Worm (Caenorhabditis elegans): ENCODE results near the gene C45H4.13.

DNA sequence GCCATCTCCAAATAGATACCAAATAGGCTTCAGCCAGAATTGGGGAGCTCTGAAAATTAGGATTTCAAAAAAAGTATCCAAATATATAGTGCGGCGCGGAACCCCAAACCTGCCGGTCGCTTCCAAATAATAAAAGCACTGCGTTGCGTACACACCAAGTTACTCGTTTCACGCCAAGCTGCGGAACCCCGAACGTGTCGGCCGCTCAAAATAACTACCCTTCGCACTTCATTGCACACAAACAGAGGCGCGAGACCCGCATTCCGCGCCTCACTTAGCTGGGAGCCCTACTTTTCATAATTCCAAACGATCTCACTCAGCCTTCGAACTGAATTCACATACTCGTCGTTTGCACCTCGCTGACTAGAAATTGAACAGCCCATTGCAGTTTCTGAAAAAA is 48.8 kb upstream of the C45H4.13 start:
- TF ChIP-seq lin-11 (tag; optimal IDR thresholded peaks at IDR 0.05): no peak
- TF ChIP-seq hlh-30 (tag; optimal IDR thresholded peaks at IDR 0.05; ENCODE audit: insufficient read depth): no peak
- TF ChIP-seq ceh-9 (tag; optimal IDR thresholded peaks at IDR 0.05): no peak
- TF ChIP-seq nhr-11 (tag; optimal IDR thresholded peaks at IDR 0.05): no peak

Measured in whole organism, late embryonic.